Fruit fly (Drosophila melanogaster) whole organism: ENCODE results near the gene CG7381.

Experiments
- CG8478 ChIP-seq: fragments of >200 bp; optimal IDR thresholded peaks from 2 replicates; lab custom pipeline; 2018; ENCODE audit warnings: inconsistent platforms
- EcR ChIP-seq, 2 experiments: fragments of >200 bp; optimal IDR thresholded peaks; 2 replicates each; lab custom pipeline; 2017; ENCODE audit warnings: missing biosample characterization in 2 of 2, missing genetic modification characterization in 2 of 2, missing genetic modification reagents in 2 of 2
- pan ChIP-seq: fragments of >200 bp; optimal IDR thresholded peaks from 2 replicates; lab custom pipeline; 2017

DNA sequence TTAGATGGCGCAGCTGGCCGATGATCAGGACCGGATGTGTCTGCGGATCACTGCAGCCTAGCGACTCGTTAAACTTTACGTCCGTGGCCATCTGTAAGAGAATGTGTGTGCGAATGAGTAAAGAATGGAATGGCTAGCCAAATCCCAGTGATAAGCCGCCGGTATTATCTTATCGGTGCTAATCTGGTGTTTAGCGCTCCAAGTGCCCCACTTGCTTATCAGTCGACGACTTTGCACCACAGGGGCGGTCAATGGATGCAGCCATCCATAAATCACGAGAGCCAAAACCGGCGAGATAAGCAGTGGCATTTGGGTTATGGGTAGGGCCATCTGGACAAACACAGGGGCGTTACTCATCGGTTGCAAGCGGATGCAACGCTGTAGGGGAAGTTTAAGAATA, 17.0 kb downstream of the CG7381 start:
- TF ChIP-seq EcR (GFP tag; optimal IDR thresholded peaks at IDR 0.05; lab: Kevin White, UChicago) (no peak), pan (lab: Kevin White, UChicago) (no peak), CG8478 (lab: Kevin White, UChicago) (no peak)
